Worm (Caenorhabditis elegans) whole organism, L1 larva: ENCODE data around the gene wee-1.3.

Experiments used
- C16A3.4 ChIP-seq: fragments of 150-350 bp; optimal IDR thresholded peaks from 2 replicates; lab custom pipeline; 2014; ENCODE audit warnings: missing biosample characterization, missing genetic modification characterization
- Y116A8C.19 ChIP-seq: sonication (generic microtip); optimal IDR thresholded peaks from 2 replicates; lab custom pipeline; 2016; ENCODE audit warnings: missing compliant biosample characterization, missing genetic modification characterization, borderline replicate concordance
- aly-2 ChIP-seq: fragments of 150-350 bp; optimal IDR thresholded peaks from 2 replicates; lab custom pipeline; 2014; ENCODE audit warnings: missing biosample characterization, missing genetic modification characterization
- ceh-63 ChIP-seq: fragments of 200-800 bp; sonication (Bioruptor generic); optimal IDR thresholded peaks from 2 replicates; lab custom pipeline; 2018; ENCODE audit warnings: mild to moderate bottlenecking, missing genetic modification characterization, missing compliant biosample characterization
- ceh-8 ChIP-seq: fragments of 200-800 bp; sonication (Bioruptor generic); optimal IDR thresholded peaks from 2 replicates; lab custom pipeline; 2018; ENCODE audit warnings: mild to moderate bottlenecking, missing genetic modification characterization, moderate library complexity, missing compliant biosample characterization
- ceh-90 ChIP-seq: sonication (generic microtip); optimal IDR thresholded peaks from 2 replicates; lab custom pipeline; 2016; ENCODE audit warnings: missing genetic modification characterization, missing compliant biosample characterization
- ces-1 ChIP-seq: fragments of 150-350 bp; optimal IDR thresholded peaks from 2 replicates; lab custom pipeline; 2014; ENCODE audit warnings: missing biosample characterization, missing genetic modification reagents, missing genetic modification characterization
- dsc-1 ChIP-seq: sonication (generic microtip); optimal IDR thresholded peaks from 2 replicates; lab custom pipeline; 2016; ENCODE audit warnings: mild to moderate bottlenecking, missing genetic modification characterization, missing compliant biosample characterization
- efl-1 ChIP-seq, 4 experiments: fragments of 150-350 bp; optimal IDR thresholded peaks in 3 of 4; peaks in 1 of 4; 1 replicate in 1 of 4; 2 replicates in 3 of 4; lab custom pipeline; 2014; ENCODE audit warnings: missing biosample characterization in 2 of 4, missing genetic modification characterization in 2 of 4, missing genetic modification reagents in 2 of 4
- efl-3 ChIP-seq: fragments of 200-800 bp; sonication (Bioruptor generic); optimal IDR thresholded peaks from 2 replicates; lab custom pipeline; 2018; ENCODE audit warnings: mild to moderate bottlenecking, missing genetic modification characterization, missing compliant biosample characterization
- egl-27 ChIP-seq, 2 experiments: fragments of 150-350 bp in 1 of 2; sonication (generic microtip); optimal IDR thresholded peaks; 3 replicates each; lab custom pipeline; 2017 to 2018; ENCODE audit warnings: missing biosample characterization in 2 of 2, missing genetic modification characterization in 2 of 2, missing genetic modification reagents in 2 of 2
- elt-2 ChIP-seq: sonication (generic microtip); optimal IDR thresholded peaks from 2 replicates; lab custom pipeline; 2016; ENCODE audit warnings: missing genetic modification characterization, mild to moderate bottlenecking, inconsistent platforms, missing compliant biosample characterization, missing genetic modification reagents
- elt-3 ChIP-seq, 6 experiments: fragments of 150-350 bp in 1 of 6; sonication (generic microtip); optimal IDR thresholded peaks; 2 replicates each; lab custom pipeline; 2017 to 2018; ENCODE audit warnings: missing biosample characterization in 6 of 6, missing genetic modification characterization in 6 of 6, inconsistent platforms in 1 of 6
- fkh-4 ChIP-seq: sonication (generic microtip); optimal IDR thresholded peaks from 2 replicates; lab custom pipeline; 2016; ENCODE audit warnings: missing compliant biosample characterization, missing genetic modification characterization, borderline replicate concordance
- fos-1 ChIP-seq: fragments of 150-350 bp; optimal IDR thresholded peaks from 2 replicates; lab custom pipeline; 2014; ENCODE audit warnings: missing biosample characterization, missing genetic modification characterization
- hpl-2 ChIP-seq: fragments of 150-350 bp; optimal IDR thresholded peaks from 2 replicates; lab custom pipeline; 2014; ENCODE audit warnings: missing biosample characterization, missing genetic modification reagents, missing genetic modification characterization
- isw-1 ChIP-seq: fragments of 200-800 bp; sonication (Bioruptor generic); IDR thresholded peaks from 2 replicates; pipeline ENCODE4 v1.3.6; 2022; ENCODE audit warnings: missing genetic modification characterization, missing compliant biosample characterization
- lin-13 ChIP-seq: fragments of 150-350 bp; optimal IDR thresholded peaks from 2 replicates; lab custom pipeline; 2014; ENCODE audit warnings: missing biosample characterization, missing genetic modification reagents, missing genetic modification characterization
- lin-14 ChIP-seq: fragments of 200-800 bp; sonication (Bioruptor generic); optimal IDR thresholded peaks from 2 replicates; lab custom pipeline; 2018; ENCODE audit warnings: mild to moderate bottlenecking, missing genetic modification characterization, moderate library complexity, missing compliant biosample characterization
- lin-15B ChIP-seq: fragments of 150-350 bp; sonication (generic microtip); optimal IDR thresholded peaks from 3 replicates; lab custom pipeline; 2014; ENCODE audit warnings: missing biosample characterization, missing genetic modification characterization
- lin-35 ChIP-seq, 2 experiments: fragments of 150-350 bp; optimal IDR thresholded peaks; 2 replicates each; lab custom pipeline; 2014; ENCODE audit warnings: missing biosample characterization in 2 of 2, missing genetic modification characterization in 2 of 2, missing genetic modification reagents in 2 of 2
- lir-3 ChIP-seq: sonication (generic microtip); optimal IDR thresholded peaks from 2 replicates; lab custom pipeline; 2016; ENCODE audit warnings: mild to moderate bottlenecking, missing genetic modification characterization, moderate library complexity, missing compliant biosample characterization; ENCODE audit not compliant: poor library complexity
- lsy-2 ChIP-seq, 2 experiments: fragments of 150-350 bp; optimal IDR thresholded peaks; 2 replicates each; lab custom pipeline; 2014; ENCODE audit warnings: missing biosample characterization in 2 of 2, missing genetic modification characterization in 2 of 2
- mef-2 ChIP-seq: fragments of 150-350 bp; optimal IDR thresholded peaks from 2 replicates; lab custom pipeline; 2014; ENCODE audit warnings: missing biosample characterization, missing genetic modification characterization
- mep-1 ChIP-seq: fragments of 150-350 bp; optimal IDR thresholded peaks from 2 replicates; lab custom pipeline; 2014; ENCODE audit warnings: missing biosample characterization, missing genetic modification characterization
- nhr-11 ChIP-seq: fragments of 150-350 bp; optimal IDR thresholded peaks from 2 replicates; lab custom pipeline; 2014; ENCODE audit warnings: missing biosample characterization, missing genetic modification characterization
- nhr-12 ChIP-seq: sonication (generic microtip); optimal IDR thresholded peaks from 2 replicates; lab custom pipeline; 2017; ENCODE audit warnings: missing biosample characterization, missing genetic modification characterization
- nhr-237 ChIP-seq: fragments of 150-350 bp; optimal IDR thresholded peaks from 2 replicates; lab custom pipeline; 2014; ENCODE audit warnings: missing biosample characterization, missing genetic modification characterization
- nhr-71 ChIP-seq: sonication (generic microtip); optimal IDR thresholded peaks from 2 replicates; lab custom pipeline; 2016; ENCODE audit warnings: mild to moderate bottlenecking, missing genetic modification characterization, moderate library complexity, missing compliant biosample characterization
- nhr-84 ChIP-seq: sonication (generic microtip); optimal IDR thresholded peaks from 2 replicates; lab custom pipeline; 2017; ENCODE audit warnings: missing biosample characterization, missing genetic modification characterization
- nhr-90 ChIP-seq: sonication (generic microtip); optimal IDR thresholded peaks from 2 replicates; lab custom pipeline; 2016; ENCODE audit warnings: mild to moderate bottlenecking, missing genetic modification characterization, missing compliant biosample characterization; ENCODE audit not compliant: poor library complexity
- pag-3 ChIP-seq: sonication (generic microtip); optimal IDR thresholded peaks from 2 replicates; lab custom pipeline; 2017; ENCODE audit warnings: missing genetic modification characterization, mild to moderate bottlenecking, missing compliant biosample characterization, antibody characterized with exemption, borderline replicate concordance; ENCODE audit not compliant: insufficient read depth
- pax-3 ChIP-seq: fragments of 200-800 bp; sonication (Bioruptor generic); optimal IDR thresholded peaks from 2 replicates; lab custom pipeline; 2018; ENCODE audit warnings: mild to moderate bottlenecking, missing genetic modification characterization, moderate library complexity, missing compliant biosample characterization
- skn-1 ChIP-seq: fragments of 150-350 bp; optimal IDR thresholded peaks from 2 replicates; lab custom pipeline; 2014; ENCODE audit warnings: missing biosample characterization, missing genetic modification characterization
- sup-37 ChIP-seq: fragments of 200-800 bp; sonication (Bioruptor generic); optimal IDR thresholded peaks from 2 replicates; lab custom pipeline; 2018; ENCODE audit warnings: mild to moderate bottlenecking, missing genetic modification characterization, missing compliant biosample characterization
- swsn-7 ChIP-seq: sonication (generic microtip); optimal IDR thresholded peaks from 2 replicates; lab custom pipeline; 2016; ENCODE audit warnings: missing genetic modification characterization, missing compliant biosample characterization
- unc-130 ChIP-seq: fragments of 150-350 bp; optimal IDR thresholded peaks from 2 replicates; lab custom pipeline; 2017; ENCODE audit warnings: missing biosample characterization, missing genetic modification characterization, inconsistent platforms
- unc-30 ChIP-seq: sonication (generic microtip); optimal IDR thresholded peaks from 2 replicates; lab custom pipeline; 2017; ENCODE audit warnings: missing biosample characterization, missing genetic modification characterization
- unc-98 ChIP-seq: fragments of 200-800 bp; sonication (Bioruptor generic); IDR thresholded peaks from 2 replicates; pipeline ENCODE4 v1.3.6; 2022; ENCODE audit warnings: missing genetic modification characterization, missing compliant biosample characterization
- vab-15 ChIP-seq: sonication (generic microtip); optimal IDR thresholded peaks from 2 replicates; lab custom pipeline; 2017; ENCODE audit warnings: missing genotype, mild to moderate bottlenecking, missing genetic modification characterization, missing compliant biosample characterization
- zag-1 ChIP-seq: fragments of 150-350 bp; optimal IDR thresholded peaks from 2 replicates; lab custom pipeline; 2014; ENCODE audit warnings: missing biosample characterization, missing genetic modification characterization

The wee-1.3 gene

ce11 chrII:9746069-9746468 is 29.8 kb upstream of the wee-1.3 start, which contains the start of the genes Y53C12B.1 and nos-3 (continued):
- no peak for TF ChIP-seq nhr-84 (tag; lab: Kevin White, UChicago)
- TF ChIP-seq nhr-71 (tag; lab: Kevin White, UChicago), result peak; percentile 85
- TF ChIP-seq nhr-237 (tag; lab: Kevin White, UChicago), result peak; percentile 9
- TF ChIP-seq unc-130 (tag; lab: Kevin White, UChicago), result peak; percentile 73
- no peak for TF ChIP-seq ceh-90 (tag; lab: Kevin White, UChicago)

DNA sequence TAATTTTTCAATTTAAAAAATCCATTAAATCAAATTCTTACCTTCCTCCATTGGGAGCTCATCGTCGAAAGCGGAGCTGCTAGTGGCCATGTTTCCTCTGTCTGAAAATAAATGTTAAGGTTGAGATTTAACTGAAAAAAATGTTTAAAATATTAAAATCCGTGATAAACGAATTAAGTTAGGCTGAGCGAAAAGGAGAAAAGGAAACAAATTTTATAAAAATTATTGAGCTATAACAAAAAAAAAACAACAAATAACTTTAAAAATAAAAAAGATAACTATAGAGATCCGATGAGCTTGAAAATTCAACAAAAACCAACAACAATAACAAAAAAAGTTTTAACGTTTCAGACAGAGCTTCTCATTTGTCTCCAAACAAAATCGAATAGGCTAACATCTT is 26.5 kb upstream of the wee-1.3 start, which contains the start of gene pno-1:
Gene pno-1 (minus strand): TSS at position 101 of the 400 bp plus-strand sequence.
- no peak for TF ChIP-seq elt-3 (tag; optimal IDR thresholded peaks at IDR 0.05; lab: Kevin White, UChicago)
- TF ChIP-seq swsn-7 (tag; lab: Kevin White, UChicago), result no peak
- TF ChIP-seq unc-98 (GFP tag; lab: Robert Waterston, UW), result no peak
- no peak for TF ChIP-seq fos-1 (tag; lab: Kevin White, UChicago)
- no peak for TF ChIP-seq mef-2 (tag; lab: Kevin White, UChicago)
- no peak for TF ChIP-seq ceh-63 (GFP tag; lab: Kevin White, UChicago)
- no peak for TF ChIP-seq unc-130 (tag; lab: Kevin White, UChicago)

DNA sequence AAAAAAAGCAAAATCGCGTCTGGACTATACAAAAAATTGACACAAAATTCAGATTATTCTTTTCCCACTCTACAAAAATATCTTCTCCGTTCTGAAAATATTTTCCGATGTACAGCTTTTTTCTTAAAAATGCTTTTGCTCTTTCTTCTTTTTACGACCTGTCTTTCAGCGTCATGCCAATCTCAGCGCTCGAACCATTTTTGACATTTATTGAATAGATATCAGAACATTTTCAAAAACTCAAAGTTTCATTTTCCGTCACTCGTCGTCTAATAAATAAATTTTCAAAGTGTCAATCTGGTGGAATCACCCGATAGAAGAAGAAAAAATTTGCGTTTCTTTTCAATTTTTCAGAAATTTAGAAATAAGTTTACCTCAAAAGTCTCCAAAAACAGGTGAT is 25.1 kb upstream of the wee-1.3 start:
- TF ChIP-seq nhr-12 (tag; lab: Kevin White, UChicago) (no peak), mef-2 (tag; lab: Kevin White, UChicago) (no peak), lir-3 (tag; lab: Kevin White, UChicago) (no peak), efl-3 (GFP tag; lab: Kevin White, UChicago) (no peak), mep-1 (tag; lab: Kevin White, UChicago) (no peak), nhr-237 (tag; lab: Kevin White, UChicago) (no peak), unc-98 (GFP tag; lab: Robert Waterston, UW) (no peak), pag-3 (no peak), nhr-11 (tag; lab: Kevin White, UChicago) (no peak), sup-37 (GFP tag; lab: Kevin White, UChicago) (no peak), hpl-2 (GFP tag; lab: Kevin White, UChicago) (no peak), elt-2 (tag; lab: Kevin White, UChicago) (no peak), isw-1 (GFP tag; lab: Robert Waterston, UW) (no peak)

ce11 chrII:9740552-9740951 is 24.3 kb upstream of the wee-1.3 start:
- TF ChIP-seq nhr-90 (tag; lab: Kevin White, UChicago) (no peak), pax-3 (tag; lab: Kevin White, UChicago) (no peak), lsy-2 (tag; optimal IDR thresholded peaks at IDR 0.05; lab: Kevin White, UChicago) (peak in 1 of 2 experiments; percentile 53), nhr-237 (tag; lab: Kevin White, UChicago) (no peak), ceh-63 (GFP tag; lab: Kevin White, UChicago) (no peak), skn-1 (tag; lab: Kevin White, UChicago) (no peak), aly-2 (no peak), efl-1 (optimal IDR thresholded peaks at IDR 0.05; lab: Kevin White, UChicago) (no peak), efl-1 (GFP tag; optimal IDR thresholded peaks at IDR 0.05 in 1 of 2; lab: Kevin White, UChicago) (peak in 1 of 2 experiments; percentile 46), ceh-8 (no peak), lin-13 (GFP tag; lab: Kevin White, UChicago) (no peak), elt-2 (tag; lab: Kevin White, UChicago) (peak; percentile 14), lin-15B (tag; lab: Kevin White, UChicago) (no peak)
- TF ChIP-seq, all 84 proteins: peak for 3

ce11 chrII:9738820-9739219 is 22.6 kb upstream of the wee-1.3 start:
- TF ChIP-seq elt-3 (tag; optimal IDR thresholded peaks at IDR 0.05; lab: Kevin White, UChicago), result no peak
- no peak for TF ChIP-seq ces-1 (GFP tag; lab: Kevin White, UChicago)
- no peak for TF ChIP-seq nhr-71 (tag; lab: Kevin White, UChicago)
- no peak for TF ChIP-seq zag-1 (tag; lab: Kevin White, UChicago)
- TF ChIP-seq vab-15, result no peak
- peak; percentile 51 for TF ChIP-seq elt-2 (tag; lab: Kevin White, UChicago)
- no peak for TF ChIP-seq egl-27 (tag; optimal IDR thresholded peaks at IDR 0.05; lab: Kevin White, UChicago)
- TF ChIP-seq fkh-4 (tag; lab: Kevin White, UChicago), result no peak
- no peak for TF ChIP-seq dsc-1 (tag; lab: Kevin White, UChicago)
- TF ChIP-seq Y116A8C.19 (tag; lab: Kevin White, UChicago), result no peak
- peak; percentile 6 for TF ChIP-seq lin-14
- no peak for TF ChIP-seq lin-35 (GFP tag; optimal IDR thresholded peaks at IDR 0.05; lab: Kevin White, UChicago)
- TF ChIP-seq C16A3.4 (tag; lab: Kevin White, UChicago), result no peak
- no peak for TF ChIP-seq efl-1 (optimal IDR thresholded peaks at IDR 0.05; lab: Kevin White, UChicago)
- peak in 1 of 2 experiments; percentile 85 for TF ChIP-seq efl-1 (GFP tag; optimal IDR thresholded peaks at IDR 0.05 in 1 of 2; lab: Kevin White, UChicago)
- no peak for TF ChIP-seq lsy-2 (tag; optimal IDR thresholded peaks at IDR 0.05; lab: Kevin White, UChicago)
- TF ChIP-seq unc-30 (tag; lab: Kevin White, UChicago), result no peak
- no peak for TF ChIP-seq swsn-7 (tag; lab: Kevin White, UChicago)
